Fruit fly (Drosophila melanogaster): ENCODE measurements around the gene Mzt1.

Gene Mzt1

DNA sequence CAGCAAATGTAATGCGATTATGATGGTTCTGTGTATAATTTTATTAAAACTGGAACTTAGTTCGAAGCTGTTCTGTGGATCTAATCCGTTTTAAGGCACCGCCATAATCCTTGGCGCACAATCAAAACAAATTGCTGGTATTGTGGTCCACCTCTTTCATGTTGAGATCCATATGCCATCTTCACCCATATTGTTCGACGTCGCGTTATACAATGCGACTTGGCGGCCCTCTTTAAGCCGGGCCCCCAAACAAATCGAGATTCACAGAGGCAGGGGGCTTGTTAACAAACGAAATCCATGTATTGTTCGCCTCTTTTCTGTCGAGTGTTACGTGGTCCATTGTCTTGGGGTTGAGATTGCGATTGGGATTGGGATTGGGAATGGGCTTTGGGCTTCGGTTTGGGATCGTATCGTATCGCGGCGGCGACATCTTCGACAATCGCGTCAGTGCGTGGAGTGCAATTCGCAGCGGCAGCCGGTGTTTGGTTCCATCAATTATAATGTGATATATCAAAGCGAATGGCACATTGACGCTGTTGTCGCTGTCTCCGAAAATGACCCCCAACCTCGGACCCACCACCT lies 47.8 kb downstream of the Mzt1 start:
- TF ChIP-seq Clk (GFP tag; optimal IDR thresholded peaks at IDR 0.05) (no peak), cnc (optimal IDR thresholded peaks at IDR 0.05) (no peak), tj (GFP tag; optimal IDR thresholded peaks at IDR 0.05) (no peak), cic (GFP tag; optimal IDR thresholded peaks at IDR 0.05) (no peak), toe (GFP tag; optimal IDR thresholded peaks at IDR 0.05) (no peak), CG5204 (GFP tag; optimal IDR thresholded peaks at IDR 0.05) (no peak), CG14711 (tag; optimal IDR thresholded peaks at IDR 0.05) (no peak), Crg-1 (GFP tag; optimal IDR thresholded peaks at IDR 0.05) (no peak), ovo (GFP tag; optimal IDR thresholded peaks at IDR 0.05) (no peak)

DNA sequence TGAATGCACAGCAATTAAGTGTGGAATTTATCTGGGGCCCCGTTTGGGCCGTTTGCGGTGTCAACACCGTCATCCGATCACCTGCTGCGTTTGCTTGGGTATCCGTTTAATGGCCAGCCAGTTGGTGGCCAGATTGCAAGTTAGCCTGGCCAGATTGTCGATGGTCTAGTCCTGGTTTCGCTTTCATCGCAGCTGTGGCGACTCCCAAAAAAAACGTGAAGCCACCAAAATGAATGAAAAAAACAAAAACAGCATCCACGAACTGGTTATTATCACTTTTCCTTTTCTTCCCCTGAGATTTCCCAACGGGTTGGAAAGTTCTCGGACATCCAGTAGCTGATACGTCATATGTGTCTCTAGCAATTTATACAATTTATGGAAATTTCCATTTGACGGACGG lies 48.5 kb downstream of the Mzt1 start:
- TF ChIP-seq Crg-1 (GFP tag; optimal IDR thresholded peaks at IDR 0.05) = no peak
- TF ChIP-seq tj (GFP tag; optimal IDR thresholded peaks at IDR 0.05) = peak; percentile 73
- no peak for TF ChIP-seq Clk (GFP tag; optimal IDR thresholded peaks at IDR 0.05)
- no peak for TF ChIP-seq bab1 (GFP tag; optimal IDR thresholded peaks at IDR 0.05)
- no peak for TF ChIP-seq CG5204 (GFP tag; optimal IDR thresholded peaks at IDR 0.05)
- TF ChIP-seq CG33017 (tag; optimal IDR thresholded peaks at IDR 0.05) = no peak
- TF ChIP-seq CG11617 (GFP tag; optimal IDR thresholded peaks at IDR 0.05) = no peak
- TF ChIP-seq CG7101 (tag; optimal IDR thresholded peaks at IDR 0.05) = no peak
- no peak for TF ChIP-seq Hr96 (GFP tag; optimal IDR thresholded peaks at IDR 0.05)

DNA sequence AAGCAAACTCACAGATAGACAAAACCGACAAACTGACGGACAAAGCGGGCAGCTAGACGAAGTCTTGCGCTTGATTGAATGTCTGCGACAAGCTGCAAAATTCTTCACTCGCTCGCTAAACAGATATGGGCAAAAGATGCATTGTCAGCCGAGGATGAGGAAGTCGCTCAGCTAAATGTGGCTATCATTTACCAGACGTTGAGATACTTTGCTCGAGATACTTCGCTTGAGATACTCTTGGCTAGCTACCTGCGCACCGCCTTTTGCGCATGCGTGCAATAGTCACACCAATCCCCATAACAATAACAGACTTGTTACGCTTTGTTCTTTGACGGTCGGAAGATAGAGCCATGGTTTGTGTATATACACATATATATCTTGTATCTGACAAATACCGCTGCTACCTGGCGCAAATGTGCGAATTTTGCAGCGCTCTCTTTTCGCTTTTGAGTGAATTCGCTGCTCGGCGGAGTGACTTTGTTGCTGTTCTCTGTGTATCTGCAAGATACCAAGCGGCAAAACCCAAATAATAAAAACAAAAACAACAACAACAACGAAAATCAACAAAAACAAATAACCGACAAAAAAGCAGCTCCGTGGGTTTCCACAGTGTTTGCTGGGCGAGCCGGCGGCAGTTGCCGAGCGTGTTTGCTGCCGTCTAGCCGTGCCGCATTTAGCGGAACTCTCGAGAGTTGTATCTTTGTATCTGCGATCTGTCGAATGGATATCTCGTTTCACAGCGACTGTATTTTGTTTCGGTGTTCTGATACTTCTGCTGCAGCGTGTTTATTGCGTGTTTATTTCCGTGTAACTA lies 49.8 kb downstream of the Mzt1 start:
- TF ChIP-seq tj (GFP tag; optimal IDR thresholded peaks at IDR 0.05) = peak; percentile 3
- no peak for TF ChIP-seq CG33017 (tag; optimal IDR thresholded peaks at IDR 0.05)

Measured in whole organism, adult.